Worm (Caenorhabditis elegans): ENCODE measurements around the gene peli-1.

DNA sequence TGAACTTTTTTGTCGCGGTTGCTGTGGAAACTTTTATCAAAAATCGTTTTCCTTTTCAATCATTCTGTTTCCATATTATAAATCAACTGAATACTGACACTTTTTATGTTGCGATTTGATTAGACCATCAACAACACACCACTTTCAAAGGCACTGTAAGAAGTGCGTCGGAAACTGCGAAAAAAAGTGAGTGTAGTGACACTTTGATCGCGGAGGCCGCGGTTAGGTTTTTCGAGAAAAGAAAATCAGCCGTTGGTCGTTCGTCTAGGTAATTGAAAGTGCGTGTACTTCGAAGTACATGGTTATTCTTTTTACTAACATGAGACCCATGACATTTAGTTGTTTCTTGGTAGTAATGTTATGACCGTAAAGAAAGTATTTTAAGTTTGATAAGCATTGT, 10.0 kb upstream of the peli-1 start:
- no peak for TF ChIP-seq nhr-10 (tag; optimal IDR thresholded peaks at IDR 0.05)
- TF ChIP-seq nhr-12 (tag; optimal IDR thresholded peaks at IDR 0.05) = no peak
- no peak for TF ChIP-seq elt-3 (tag; optimal IDR thresholded peaks at IDR 0.05)
- no peak for TF ChIP-seq egl-27 (tag; optimal IDR thresholded peaks at IDR 0.05)
- no peak for TF ChIP-seq nhr-237 (tag; optimal IDR thresholded peaks at IDR 0.05)
- TF ChIP-seq peb-1 (tag; optimal IDR thresholded peaks at IDR 0.05) = no peak
- TF ChIP-seq ama-1 (optimal IDR thresholded peaks at IDR 0.05) = no peak
- TF ChIP-seq lin-11 (tag; optimal IDR thresholded peaks at IDR 0.05) = no peak
